Worm (Caenorhabditis elegans): ENCODE results near the gene hrg-1.

ce11 chrX:3969353-3969752 is 46.7 kb downstream of the hrg-1 start:
- TF ChIP-seq F13H6.1 (tag; optimal IDR thresholded peaks at IDR 0.05): no peak
- no peak for TF ChIP-seq ama-1 (optimal IDR thresholded peaks at IDR 0.05)
- peak; percentile 19 for TF ChIP-seq hlh-13 (GFP tag; optimal IDR thresholded peaks at IDR 0.05)
- TF ChIP-seq ceh-34 (tag; optimal IDR thresholded peaks at IDR 0.05): no peak
- no peak for TF ChIP-seq sox-2 (GFP tag; IDR thresholded peaks at IDR 0.05)
- no peak for TF ChIP-seq C38D4.7 (GFP tag; optimal IDR thresholded peaks at IDR 0.05)
- peak; percentile 66 for TF ChIP-seq ceh-6 (GFP tag; optimal IDR thresholded peaks at IDR 0.05)
- no peak for TF ChIP-seq syd-9 (tag; optimal IDR thresholded peaks at IDR 0.05)
- no peak for TF ChIP-seq eyg-1 (tag; optimal IDR thresholded peaks at IDR 0.05)
- no peak for TF ChIP-seq rnt-1 (tag; optimal IDR thresholded peaks at IDR 0.05)
- TF ChIP-seq pqm-1 (tag; optimal IDR thresholded peaks at IDR 0.05): no peak

All from whole organism, late embryonic.